Worm (Caenorhabditis elegans) whole organism, L4 larva: ENCODE measurements around the gene Y49F6B.19.

Source experiments
- attf-4 ChIP-seq: sonication (generic microtip); optimal IDR thresholded peaks from 3 replicates; lab custom pipeline; 2017; ENCODE audit warnings: missing biosample characterization, missing genetic modification characterization
- dpl-1 ChIP-seq: fragments of 150-350 bp; optimal IDR thresholded peaks from 2 replicates; lab custom pipeline; 2014; ENCODE audit warnings: missing biosample characterization, missing genetic modification reagents, missing genetic modification characterization
- egl-43 ChIP-seq: fragments of 200-800 bp; sonication (Bioruptor generic); IDR thresholded peaks from 2 replicates; pipeline ENCODE4 v1.3.6; 2022; ENCODE audit warnings: missing genetic modification reagents, missing genetic modification characterization, missing compliant biosample characterization
- lin-13 ChIP-seq: fragments of 150-350 bp; optimal IDR thresholded peaks from 2 replicates; lab custom pipeline; 2014; ENCODE audit warnings: missing biosample characterization, missing genetic modification reagents, missing genetic modification characterization
- lin-15B ChIP-seq: fragments of 150-350 bp; sonication (generic microtip); optimal IDR thresholded peaks from 3 replicates; lab custom pipeline; 2014; ENCODE audit warnings: missing biosample characterization, missing genetic modification characterization
- lin-39 ChIP-seq: fragments of 150-350 bp; optimal IDR thresholded peaks from 2 replicates; lab custom pipeline; 2014; ENCODE audit warnings: missing biosample characterization, missing genetic modification reagents, missing genetic modification characterization
- mdl-1 ChIP-seq, 2 experiments: fragments of 150-350 bp in 1 of 2; sonication (generic microtip) in 1 of 2; optimal IDR thresholded peaks; 2 replicates each; lab custom pipeline; 2014 to 2017; ENCODE audit warnings: missing biosample characterization in 2 of 2, missing genetic modification characterization in 2 of 2
- nhr-77 ChIP-seq: fragments of 150-350 bp; optimal IDR thresholded peaks from 2 replicates; lab custom pipeline; 2014; ENCODE audit warnings: missing biosample characterization, missing genetic modification characterization
- spr-3 ChIP-seq: fragments of 200-800 bp; sonication (Bioruptor generic); optimal IDR thresholded peaks from 2 replicates; lab custom pipeline; 2018; ENCODE audit warnings: mild to moderate bottlenecking, missing genetic modification characterization, missing compliant biosample characterization
- unc-130 ChIP-seq: sonication (generic microtip); optimal IDR thresholded peaks from 2 replicates; lab custom pipeline; 2016; ENCODE audit warnings: missing genetic modification reagents, missing genetic modification characterization, missing compliant biosample characterization
- vab-7 ChIP-seq: fragments of 200-800 bp; sonication (Bioruptor generic); IDR thresholded peaks from 2 replicates; pipeline ENCODE4 v1.3.6; 2022; ENCODE audit warnings: missing genetic modification reagents, missing genetic modification characterization, missing compliant biosample characterization
- zag-1 ChIP-seq: fragments of 150-350 bp; optimal IDR thresholded peaks from 2 replicates; lab custom pipeline; 2014; ENCODE audit warnings: missing biosample characterization, missing genetic modification characterization
- ztf-11 ChIP-seq: fragments of 150-350 bp; optimal IDR thresholded peaks from 2 replicates; lab custom pipeline; 2014; ENCODE audit warnings: missing biosample characterization, missing genetic modification characterization

DNA sequence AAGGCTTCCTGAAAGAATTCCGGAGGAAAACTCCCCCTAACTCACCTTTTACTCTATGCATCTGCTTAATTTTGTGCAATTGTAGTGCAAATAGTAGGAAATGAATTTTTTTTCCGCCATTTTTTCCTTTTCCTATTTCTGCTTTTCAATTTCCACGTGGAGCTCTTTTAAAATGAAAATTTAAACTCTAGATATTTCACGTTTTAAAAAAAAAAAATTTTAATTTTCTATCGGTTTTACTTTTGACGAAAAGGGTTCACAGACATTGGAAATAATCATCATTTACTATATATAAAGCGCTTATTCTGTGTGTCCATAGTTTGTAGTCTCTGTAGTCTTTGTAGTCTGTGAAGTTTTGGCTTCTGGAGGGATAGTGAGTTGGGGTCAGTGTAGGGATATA, 30.6 kb downstream of the Y49F6B.19 start, which contains the start of gene Y49F6B.8:
- TF ChIP-seq lin-15B (tag; lab: Kevin White, UChicago), result no peak
- TF ChIP-seq attf-4, result no peak
- TF ChIP-seq lin-39 (tag; lab: Kevin White, UChicago), result no peak
- TF ChIP-seq unc-130 (GFP tag; lab: Kevin White, UChicago), result no peak
- TF ChIP-seq spr-3 (GFP tag; lab: Kevin White, UChicago), result no peak
- TF ChIP-seq dpl-1, result no peak
- no peak for TF ChIP-seq ztf-11 (tag; lab: Kevin White, UChicago)
- no peak for TF ChIP-seq zag-1 (tag; lab: Kevin White, UChicago)
- TF ChIP-seq nhr-77, result no peak
- TF ChIP-seq egl-43 (GFP tag; lab: Robert Waterston, UW), result no peak
- no peak for TF ChIP-seq mdl-1 (tag; optimal IDR thresholded peaks at IDR 0.05; lab: Kevin White, UChicago)
- TF ChIP-seq lin-13, result no peak
- no peak for TF ChIP-seq vab-7 (GFP tag; lab: Robert Waterston, UW)
